Worm (Caenorhabditis elegans) whole organism, L1 larva: ENCODE results near the gene ced-8.

Experiments
- C16A3.4 ChIP-seq: fragments of 150-350 bp; optimal IDR thresholded peaks from 2 replicates; lab custom pipeline; 2014; ENCODE audit warnings: missing biosample characterization, missing genetic modification characterization
- Y116A8C.19 ChIP-seq: sonication (generic microtip); optimal IDR thresholded peaks from 2 replicates; lab custom pipeline; 2016; ENCODE audit warnings: missing compliant biosample characterization, missing genetic modification characterization, borderline replicate concordance
- aha-1 ChIP-seq: fragments of 150-350 bp; optimal IDR thresholded peaks from 2 replicates; lab custom pipeline; 2014; ENCODE audit warnings: missing biosample characterization, missing genetic modification characterization
- blmp-1 ChIP-seq: fragments of 150-350 bp; optimal IDR thresholded peaks from 2 replicates; lab custom pipeline; 2014; ENCODE audit warnings: missing biosample characterization, missing genetic modification characterization
- dpl-1 ChIP-seq, 3 experiments: fragments of 150-350 bp in 2 of 3; sonication (generic microtip) in 1 of 3; optimal IDR thresholded peaks; 2 replicates each; lab custom pipeline; 2014 to 2017; ENCODE audit warnings: missing biosample characterization in 3 of 3, missing genetic modification characterization in 3 of 3, missing genetic modification reagents in 3 of 3
- efl-1 ChIP-seq, 4 experiments: fragments of 150-350 bp; optimal IDR thresholded peaks in 3 of 4; peaks in 1 of 4; 1 replicate in 1 of 4; 2 replicates in 3 of 4; lab custom pipeline; 2014; ENCODE audit warnings: missing biosample characterization in 2 of 4, missing genetic modification characterization in 2 of 4, missing genetic modification reagents in 2 of 4
- efl-3 ChIP-seq: fragments of 200-800 bp; sonication (Bioruptor generic); optimal IDR thresholded peaks from 2 replicates; lab custom pipeline; 2018; ENCODE audit warnings: mild to moderate bottlenecking, missing genetic modification characterization, missing compliant biosample characterization
- egl-13 ChIP-seq: sonication (generic microtip); optimal IDR thresholded peaks from 2 replicates; lab custom pipeline; 2016; ENCODE audit warnings: missing genotype, missing genetic modification reagents, missing genetic modification characterization, missing compliant biosample characterization
- elt-2 ChIP-seq: sonication (generic microtip); optimal IDR thresholded peaks from 2 replicates; lab custom pipeline; 2016; ENCODE audit warnings: missing genetic modification characterization, mild to moderate bottlenecking, inconsistent platforms, missing compliant biosample characterization, missing genetic modification reagents
- elt-3 ChIP-seq, 6 experiments: fragments of 150-350 bp in 1 of 6; sonication (generic microtip); optimal IDR thresholded peaks; 2 replicates each; lab custom pipeline; 2017 to 2018; ENCODE audit warnings: missing biosample characterization in 6 of 6, missing genetic modification characterization in 6 of 6, inconsistent platforms in 1 of 6
- ets-5 ChIP-seq: fragments of 200-800 bp; sonication (Bioruptor generic); IDR thresholded peaks from 2 replicates; pipeline ENCODE4 v1.3.6; 2022; ENCODE audit warnings: missing genetic modification characterization, missing compliant biosample characterization
- hlh-17 ChIP-seq: fragments of 200-800 bp; sonication (Bioruptor generic); optimal IDR thresholded peaks from 2 replicates; lab custom pipeline; 2018; ENCODE audit warnings: missing genetic modification characterization, mild to moderate bottlenecking, missing compliant biosample characterization, moderate library complexity, borderline replicate concordance
- hlh-4 ChIP-seq: sonication (generic microtip); optimal IDR thresholded peaks from 2 replicates; lab custom pipeline; 2016; ENCODE audit warnings: mild to moderate bottlenecking, missing genetic modification characterization, missing compliant biosample characterization
- lin-13 ChIP-seq: fragments of 150-350 bp; optimal IDR thresholded peaks from 2 replicates; lab custom pipeline; 2014; ENCODE audit warnings: missing biosample characterization, missing genetic modification reagents, missing genetic modification characterization
- lin-14 ChIP-seq: fragments of 200-800 bp; sonication (Bioruptor generic); optimal IDR thresholded peaks from 2 replicates; lab custom pipeline; 2018; ENCODE audit warnings: mild to moderate bottlenecking, missing genetic modification characterization, moderate library complexity, missing compliant biosample characterization
- lin-39 ChIP-seq: fragments of 150-350 bp; optimal IDR thresholded peaks from 2 replicates; lab custom pipeline; 2014; ENCODE audit warnings: missing biosample characterization, missing genetic modification reagents, missing genetic modification characterization
- nhr-12 ChIP-seq: sonication (generic microtip); optimal IDR thresholded peaks from 2 replicates; lab custom pipeline; 2017; ENCODE audit warnings: missing biosample characterization, missing genetic modification characterization
- nhr-20 ChIP-seq: sonication (generic microtip); optimal IDR thresholded peaks from 2 replicates; lab custom pipeline; 2016; ENCODE audit warnings: mild to moderate bottlenecking, missing genetic modification characterization, missing compliant biosample characterization
- nhr-28 ChIP-seq: fragments of 150-350 bp; optimal IDR thresholded peaks from 2 replicates; lab custom pipeline; 2014; ENCODE audit warnings: missing biosample characterization, missing genetic modification characterization
- nhr-71 ChIP-seq: sonication (generic microtip); optimal IDR thresholded peaks from 2 replicates; lab custom pipeline; 2016; ENCODE audit warnings: mild to moderate bottlenecking, missing genetic modification characterization, moderate library complexity, missing compliant biosample characterization
- nhr-85 ChIP-seq: sonication (generic microtip); peaks from one replicate; lab custom pipeline; 2016; ENCODE audit warnings: missing genetic modification characterization, inconsistent platforms, missing compliant biosample characterization
- rnt-1 ChIP-seq: sonication (generic microtip); optimal IDR thresholded peaks from 2 replicates; lab custom pipeline; 2016; ENCODE audit warnings: mild to moderate bottlenecking, missing genetic modification characterization, moderate library complexity, missing compliant biosample characterization
- sox-4 ChIP-seq: sonication (generic microtip); optimal IDR thresholded peaks from 2 replicates; lab custom pipeline; 2016; ENCODE audit warnings: missing genetic modification characterization, missing compliant biosample characterization
- sup-37 ChIP-seq: fragments of 200-800 bp; sonication (Bioruptor generic); optimal IDR thresholded peaks from 2 replicates; lab custom pipeline; 2018; ENCODE audit warnings: mild to moderate bottlenecking, missing genetic modification characterization, missing compliant biosample characterization
- unc-30 ChIP-seq: sonication (generic microtip); optimal IDR thresholded peaks from 2 replicates; lab custom pipeline; 2017; ENCODE audit warnings: missing biosample characterization, missing genetic modification characterization
- unc-62 ChIP-seq: fragments of 150-350 bp; optimal IDR thresholded peaks from 2 replicates; lab custom pipeline; 2014; ENCODE audit warnings: missing biosample characterization, missing genetic modification reagents, missing genetic modification characterization
- unc-86 ChIP-seq: sonication (generic microtip); optimal IDR thresholded peaks from 2 replicates; lab custom pipeline; 2016; ENCODE audit warnings: missing genetic modification characterization, missing compliant biosample characterization
- unc-98 ChIP-seq: fragments of 200-800 bp; sonication (Bioruptor generic); IDR thresholded peaks from 2 replicates; pipeline ENCODE4 v1.3.6; 2022; ENCODE audit warnings: missing genetic modification characterization, missing compliant biosample characterization
- zag-1 ChIP-seq: fragments of 150-350 bp; optimal IDR thresholded peaks from 2 replicates; lab custom pipeline; 2014; ENCODE audit warnings: missing biosample characterization, missing genetic modification characterization
- zip-4 ChIP-seq: fragments of 200-800 bp; sonication (Bioruptor generic); optimal IDR thresholded peaks from 2 replicates; lab custom pipeline; 2018; ENCODE audit warnings: mild to moderate bottlenecking, missing genetic modification characterization, moderate library complexity, missing compliant biosample characterization
- ztf-4 ChIP-seq: fragments of 150-350 bp; optimal IDR thresholded peaks from 2 replicates; lab custom pipeline; 2014; ENCODE audit warnings: missing biosample characterization, missing genetic modification characterization

The ced-8 gene

DNA sequence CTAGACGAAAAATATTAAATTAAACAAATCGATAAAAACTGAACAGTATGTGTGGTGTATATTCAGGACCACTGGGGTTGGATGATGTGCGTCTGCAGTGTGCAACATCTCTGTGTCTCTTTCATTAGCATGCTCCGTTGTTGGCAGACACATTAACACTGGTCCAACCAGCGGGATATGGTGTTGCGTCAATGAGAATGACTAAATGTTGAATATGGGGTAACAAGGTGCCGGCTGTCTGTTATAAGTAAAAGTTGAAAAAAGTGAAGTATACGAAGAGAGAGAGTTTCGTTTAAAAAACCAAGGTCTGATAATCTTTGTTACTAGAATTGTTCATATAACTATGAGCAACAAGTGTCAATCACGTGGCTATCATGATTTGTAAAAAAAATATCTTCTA, at the start of gene ced-8:
ced-8 (minus strand) TSS at position 101 of the 400 bp plus-strand sequence.
- TF ChIP-seq Y116A8C.19 (no peak), lin-14 (GFP tag; lab: Kevin White, UChicago) (no peak), sox-4 (no peak), zip-4 (no peak), nhr-12 (no peak)

- TF ChIP-seq lin-14 (GFP tag; lab: Kevin White, UChicago), result no peak
- peak; percentile 57 for TF ChIP-seq blmp-1 (tag; lab: Kevin White, UChicago)
- TF ChIP-seq, all 84 proteins: peak for 1
Observed at ce11 chrX:8463889-8464444, 47.2 kb upstream of the ced-8 start.

DNA sequence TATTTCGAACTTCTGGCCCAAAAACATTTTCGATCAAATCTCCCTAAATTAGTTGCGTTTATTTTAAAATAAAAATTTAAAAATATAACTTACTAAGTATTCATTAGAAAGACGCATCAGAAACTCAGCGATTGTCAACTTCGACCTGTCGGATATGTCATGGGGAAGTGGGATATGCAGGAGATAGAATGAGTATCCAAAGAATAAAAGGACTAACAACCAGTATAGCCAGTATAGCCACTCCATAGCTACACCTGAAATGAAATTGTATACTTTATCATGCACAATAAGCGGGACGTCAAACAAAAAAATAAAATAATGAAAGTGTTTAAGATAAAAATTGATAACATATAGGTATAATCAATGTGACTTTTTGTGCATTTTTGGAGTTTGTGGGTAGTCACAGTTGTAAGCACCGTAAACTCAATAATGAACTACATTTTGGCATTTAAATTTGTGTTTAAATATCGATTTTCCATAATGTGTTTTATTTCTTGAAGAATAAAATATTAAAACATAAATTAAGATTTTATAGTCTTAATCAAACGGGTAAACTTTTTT, 46.4 kb upstream of the ced-8 start, which contains the start of gene F16F9.4:
F16F9.4 (minus strand) TSS at position 276 of the 561 bp plus-strand sequence.
- TF ChIP-seq efl-1 (optimal IDR thresholded peaks at IDR 0.05; lab: Kevin White, UChicago) (no peak), efl-1 (GFP tag; optimal IDR thresholded peaks at IDR 0.05 in 1 of 2; lab: Kevin White, UChicago) (peak in 1 of 2 experiments; percentile 68), lin-39 (no peak), elt-2 (tag; lab: Kevin White, UChicago) (peak; percentile 54)

- TF ChIP-seq hlh-4 (no peak), blmp-1 (tag; lab: Kevin White, UChicago) (peak; percentile 48)
Observed at ce11 chrX:8460958-8461357, 44.2 kb upstream of the ced-8 start.

DNA sequence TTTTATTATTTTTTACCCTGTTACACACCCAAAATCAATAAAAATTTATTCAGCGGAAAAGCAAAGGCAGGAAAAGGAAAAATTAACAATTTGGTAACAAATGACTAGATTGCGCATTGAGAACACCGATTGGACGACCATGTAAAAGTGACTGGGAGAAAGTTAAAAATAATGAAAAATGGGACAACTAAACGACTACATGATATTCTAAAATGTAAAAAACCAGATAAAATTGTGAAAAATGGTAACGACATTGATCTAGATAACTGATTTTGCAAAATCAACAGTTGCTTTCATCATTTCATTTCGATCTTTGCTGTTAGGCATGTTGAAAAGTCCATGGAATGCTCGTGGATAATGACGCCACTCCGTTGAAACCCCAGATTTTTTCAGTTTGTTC, 43.1 kb upstream of the ced-8 start:
- TF ChIP-seq dpl-1 (GFP tag; optimal IDR thresholded peaks at IDR 0.05; lab: Kevin White, UChicago) (no peak), lin-14 (GFP tag; lab: Kevin White, UChicago) (no peak), egl-13 (no peak), unc-86 (no peak), nhr-20 (no peak), efl-3 (GFP tag; lab: Kevin White, UChicago) (no peak), aha-1 (tag; lab: Kevin White, UChicago) (no peak), ets-5 (no peak), nhr-71 (no peak), C16A3.4 (tag; lab: Kevin White, UChicago) (no peak), sup-37 (no peak), hlh-17 (no peak), zag-1 (tag; lab: Kevin White, UChicago) (no peak), unc-30 (tag; lab: Kevin White, UChicago) (no peak)

DNA sequence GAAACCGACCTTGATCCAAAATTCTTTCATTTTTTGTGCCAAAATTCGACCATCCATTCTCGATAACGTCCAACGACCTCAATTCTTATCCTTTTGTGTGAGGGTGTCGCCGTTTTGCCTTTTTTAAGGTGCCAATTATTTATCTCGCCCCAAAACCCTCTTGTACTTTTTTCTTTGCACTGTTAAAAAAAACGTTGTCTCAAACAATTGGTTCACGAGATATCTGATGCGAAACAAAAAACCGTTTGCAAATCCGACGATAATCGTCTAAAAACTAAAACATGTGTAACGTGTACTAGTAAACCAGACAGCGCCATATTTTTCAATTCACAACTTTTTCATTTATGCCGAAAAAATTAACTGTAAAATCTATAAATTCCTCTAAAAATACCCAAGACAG, 40.6 kb upstream of the ced-8 start, which contains the start of gene F16F9.3:
F16F9.3 (plus strand) TSS at position 301 of the 400 bp plus-strand sequence.
- no peak for TF ChIP-seq zag-1 (tag; lab: Kevin White, UChicago)
- TF ChIP-seq nhr-28 (tag; lab: Kevin White, UChicago), result no peak
- TF ChIP-seq unc-98 (GFP tag; lab: Robert Waterston, UW), result no peak
- no peak for TF ChIP-seq unc-86

- TF ChIP-seq rnt-1, result peak; percentile 3
- peak; percentile 82 for TF ChIP-seq blmp-1 (tag; lab: Kevin White, UChicago)
- TF ChIP-seq unc-62, result no peak
- no peak for TF ChIP-seq ztf-4 (tag; lab: Kevin White, UChicago)
- peak; percentile 79 for TF ChIP-seq nhr-85
- TF ChIP-seq lin-13 (GFP tag; lab: Kevin White, UChicago), result no peak
- TF ChIP-seq zag-1 (tag; lab: Kevin White, UChicago), result no peak
- no peak for TF ChIP-seq efl-1 (optimal IDR thresholded peaks at IDR 0.05; lab: Kevin White, UChicago)
- peak in 1 of 2 experiments; percentile 57 for TF ChIP-seq efl-1 (GFP tag; optimal IDR thresholded peaks at IDR 0.05 in 1 of 2; lab: Kevin White, UChicago)
- TF ChIP-seq lin-14 (GFP tag; lab: Kevin White, UChicago), result peak; percentile 34
- TF ChIP-seq elt-3 (tag; optimal IDR thresholded peaks at IDR 0.05; lab: Kevin White, UChicago), result peak in 4 of 6 experiments; percentile 0 to 84 (median 31)
- TF ChIP-seq, all 84 proteins: peak for 6
Observed at ce11 chrX:8455590-8456166, 39.0 kb upstream of the ced-8 start, which contains the start of gene dpy-6. Gene dpy-6, minus strand, starts transcription at chrX:8455640.
